Fruit fly (Drosophila melanogaster) Kc167 (cell line): ENCODE measurements around the gene Grip91.

ENCODE experiments used
- h ChIP-seq: fragments of >200 bp; optimal IDR thresholded peaks from 3 replicates; lab custom pipeline; 2018; ENCODE audit warnings: missing external identifiers
- insv ChIP-seq: fragments of >200 bp; optimal IDR thresholded peaks from 3 replicates; lab custom pipeline; 2018; ENCODE audit warnings: missing external identifiers
- psq ChIP-seq: fragments of >200 bp; optimal IDR thresholded peaks from 2 replicates; lab custom pipeline; 2017; ENCODE audit warnings: missing external identifiers
- ttk ChIP-seq: sonication (Bioruptor generic); optimal IDR thresholded peaks from 2 replicates; lab custom pipeline; 2017; ENCODE audit warnings: missing external identifiers

- TF ChIP-seq ttk (lab: Kevin White, UChicago) (no peak), h (lab: Kevin White, UChicago) (no peak), psq (lab: Kevin White, UChicago) (no peak), insv (no peak)
These were observed 4.7 kb upstream of the Grip91 start for dm6 chrX:13748906-13749872.
